Fruit fly (Drosophila melanogaster): Measurements from ENCODE around the gene ovm.

Gene ovm

dm6 chr2L:140849-141248 is at the start of gene ovm, which contains the start of gene CG31975:
TSS of gene ovm (minus strand) at chr2L:140992.
TSS of gene CG31975 (minus strand) at chr2L:140992.
- TF ChIP-seq CTCF (optimal IDR thresholded peaks at IDR 0.05) (no peak), CG8478 (optimal IDR thresholded peaks at IDR 0.05) (no peak)

DNA sequence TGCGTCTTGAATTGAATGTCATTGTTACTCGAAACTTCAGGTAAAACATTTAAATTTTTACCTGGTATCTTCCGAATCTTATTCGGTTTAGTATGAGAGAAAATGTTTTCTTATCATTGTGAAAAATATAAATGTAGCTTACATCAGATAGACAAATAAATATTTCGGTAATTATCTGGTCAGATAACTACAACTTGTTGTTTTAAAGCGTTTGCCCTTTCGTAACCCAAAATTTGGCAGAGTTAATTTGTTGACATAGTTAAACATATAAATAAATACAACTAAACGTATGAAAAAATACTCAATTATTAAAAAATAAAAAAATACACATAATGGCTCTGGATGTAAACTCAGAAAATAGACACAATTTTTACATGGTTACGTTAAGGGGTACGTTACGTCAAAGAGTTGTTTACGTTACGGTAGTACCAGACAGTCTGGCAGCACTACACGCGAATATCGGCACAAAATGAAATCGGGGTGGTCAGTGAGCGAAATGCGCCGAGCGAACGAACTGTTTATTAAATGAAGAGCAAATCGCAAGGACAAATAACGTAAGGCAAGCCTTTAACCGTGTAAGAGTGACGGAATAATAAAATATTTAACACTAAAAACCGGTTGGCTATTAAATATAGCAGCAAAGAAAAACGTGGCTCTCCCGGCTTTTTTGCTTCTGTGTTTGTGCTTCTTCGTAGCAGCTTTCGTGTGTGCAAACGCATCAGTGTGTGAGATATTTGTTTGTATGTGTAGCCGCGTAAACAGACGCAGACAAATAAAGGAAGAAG is 41.8 kb upstream of the ovm start:
- TF ChIP-seq CTCF (optimal IDR thresholded peaks at IDR 0.05) (peak in 1 of 2 experiments; percentile 9), CG8478 (optimal IDR thresholded peaks at IDR 0.05) (no peak)

DNA sequence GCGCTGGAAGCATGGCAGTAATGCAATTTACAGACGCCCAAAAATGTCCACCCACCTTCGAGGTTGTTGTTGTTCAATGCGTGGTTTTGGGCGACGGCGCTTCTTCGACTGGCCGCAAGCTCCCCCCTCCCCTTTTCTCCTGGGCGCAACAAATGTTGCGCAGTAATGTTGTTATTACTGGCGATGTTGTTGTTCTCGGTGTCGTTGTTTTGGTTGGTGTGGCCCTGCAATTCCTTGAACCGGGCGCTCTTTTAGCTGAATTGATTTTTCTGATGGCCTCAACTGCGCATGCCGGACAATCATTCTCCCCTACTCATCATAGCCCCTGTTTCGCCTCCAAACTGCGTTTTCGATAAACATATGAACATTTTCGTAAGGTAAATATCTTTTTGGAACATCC is 40.2 kb upstream of the ovm start:
- TF ChIP-seq CTCF (optimal IDR thresholded peaks at IDR 0.05) (no peak), CG8478 (optimal IDR thresholded peaks at IDR 0.05) (no peak)

DNA sequence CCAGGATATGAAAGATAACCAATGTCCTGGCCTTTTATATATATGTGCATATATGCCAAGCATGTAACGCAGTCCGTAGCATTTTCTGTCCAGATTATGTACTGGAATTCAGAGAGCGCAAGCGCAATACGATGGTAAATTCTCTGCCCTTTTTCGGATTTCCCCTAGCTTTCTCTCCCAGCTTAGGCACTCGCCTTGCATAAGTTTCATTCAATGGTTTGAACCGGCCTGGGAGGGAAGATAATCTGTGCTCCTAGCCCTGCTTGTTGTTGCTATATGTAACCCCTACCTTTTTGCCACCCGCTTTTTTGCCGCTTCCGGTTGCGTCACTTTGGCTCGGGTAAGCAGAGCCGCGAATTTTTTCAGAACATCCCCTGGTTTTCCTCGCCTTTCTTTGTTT is 38.3 kb upstream of the ovm start:
- TF ChIP-seq CTCF (optimal IDR thresholded peaks at IDR 0.05): no peak

DNA sequence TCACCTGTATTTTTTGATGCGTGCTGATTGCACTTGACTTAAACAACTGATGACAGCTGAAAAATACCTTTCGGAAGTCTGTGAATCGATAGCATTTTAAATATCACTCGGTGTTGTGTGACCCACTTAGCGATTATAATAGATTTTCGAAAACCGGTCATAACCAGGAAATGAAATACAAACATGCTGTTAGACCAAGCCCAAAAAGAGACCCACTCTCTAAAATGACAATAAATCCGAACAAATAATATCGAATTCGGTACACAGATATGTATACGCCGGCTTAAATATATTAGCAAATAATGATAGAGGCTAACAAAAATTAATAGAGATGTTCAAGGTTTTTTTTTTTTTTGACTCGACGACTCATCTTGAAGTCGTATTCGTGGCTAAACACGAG is 34.9 kb upstream of the ovm start:
- TF ChIP-seq CG8478 (optimal IDR thresholded peaks at IDR 0.05) (no peak), CTCF (optimal IDR thresholded peaks at IDR 0.05) (no peak)

DNA sequence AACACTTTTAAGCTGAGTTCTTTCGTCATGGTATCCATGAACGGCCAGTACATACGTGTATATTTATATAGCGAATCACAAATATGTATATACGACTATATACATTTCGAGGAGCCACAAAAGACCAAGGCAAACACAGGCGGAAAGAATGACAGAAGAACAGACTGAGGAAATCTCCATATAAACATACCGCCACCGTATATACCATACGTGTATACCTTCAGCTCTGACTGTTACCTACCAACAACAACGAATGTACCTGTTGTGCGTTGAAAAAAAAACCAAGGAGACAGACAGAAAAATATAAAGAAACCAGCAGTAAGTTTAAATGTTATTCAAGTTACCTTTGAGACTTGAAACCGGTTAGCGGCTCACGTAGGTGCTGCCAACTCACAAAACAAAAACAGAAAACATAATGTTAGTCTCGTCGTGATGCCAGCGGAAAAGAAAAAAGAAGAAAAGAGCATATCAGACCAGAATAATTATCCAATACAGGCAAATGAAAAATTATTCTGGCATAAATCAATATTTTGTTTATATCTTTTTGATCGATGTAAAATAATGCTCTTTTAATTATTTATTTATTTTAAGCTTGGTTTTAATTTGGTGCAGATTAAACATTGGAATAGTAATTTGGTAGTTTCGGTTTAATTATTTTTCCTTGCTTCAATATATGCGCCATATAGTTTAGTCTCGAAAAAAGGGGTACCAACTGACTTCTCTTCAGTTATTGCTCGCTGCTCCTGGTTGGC is 30.9 kb upstream of the ovm start:
- no peak for TF ChIP-seq CTCF (optimal IDR thresholded peaks at IDR 0.05)
- no peak for TF ChIP-seq CG8478 (optimal IDR thresholded peaks at IDR 0.05)

DNA sequence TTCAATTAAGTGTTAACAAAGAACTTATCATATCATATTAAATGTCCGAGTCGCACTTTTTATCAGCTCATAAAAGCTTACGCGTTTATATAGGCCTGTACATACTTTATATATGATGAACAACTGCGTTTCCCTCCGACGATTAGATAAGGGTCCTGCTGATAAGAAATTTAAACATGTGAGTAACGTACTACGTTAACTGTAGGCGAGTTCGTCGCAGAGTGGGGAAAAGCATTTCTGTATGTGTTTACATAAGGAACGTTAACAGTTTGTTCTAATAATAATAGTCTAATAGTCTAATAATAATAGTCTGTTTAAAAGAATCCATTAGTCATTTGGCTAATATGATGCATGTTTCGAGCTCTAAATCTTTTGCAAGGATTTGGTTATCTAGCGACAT is 29.6 kb upstream of the ovm start:
- TF ChIP-seq CTCF (optimal IDR thresholded peaks at IDR 0.05): no peak
- no peak for TF ChIP-seq CG8478 (optimal IDR thresholded peaks at IDR 0.05)

DNA sequence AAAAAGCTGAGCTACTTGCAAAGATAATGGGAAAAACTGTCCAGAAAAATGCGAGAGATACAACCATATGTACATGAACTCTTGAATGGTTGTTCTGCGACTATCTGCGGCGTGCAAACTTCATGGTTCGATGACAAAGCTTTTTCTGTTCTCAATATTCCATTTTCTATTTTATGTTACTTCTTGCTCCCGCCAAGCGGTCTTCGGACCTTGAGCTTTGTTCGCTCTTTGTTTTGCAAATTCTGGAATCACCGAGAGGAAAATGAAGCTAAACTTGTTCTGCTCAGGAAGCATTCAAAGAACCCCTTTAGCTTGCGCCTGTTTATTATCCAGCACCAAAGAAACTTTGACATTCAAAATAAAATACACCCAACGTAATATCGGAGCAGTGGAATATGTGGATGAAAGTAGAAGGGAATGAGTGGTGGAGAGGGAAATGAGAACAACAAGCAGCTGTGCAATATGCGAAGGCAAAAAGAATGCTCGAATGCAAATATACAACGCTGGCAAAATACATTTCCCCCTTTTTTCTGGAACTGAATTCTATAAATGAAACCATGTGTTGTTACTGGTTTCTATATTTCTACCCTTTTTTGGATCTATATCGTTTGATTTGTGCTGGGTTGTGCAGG is 27.6 kb upstream of the ovm start:
- TF ChIP-seq CTCF (optimal IDR thresholded peaks at IDR 0.05) (no peak), CG8478 (optimal IDR thresholded peaks at IDR 0.05) (no peak)

- TF ChIP-seq CG8478 (optimal IDR thresholded peaks at IDR 0.05) (no peak), CTCF (optimal IDR thresholded peaks at IDR 0.05) (no peak)
These were observed 25.6 kb upstream of the ovm start for dm6 chr2L:166115-167069.

DNA sequence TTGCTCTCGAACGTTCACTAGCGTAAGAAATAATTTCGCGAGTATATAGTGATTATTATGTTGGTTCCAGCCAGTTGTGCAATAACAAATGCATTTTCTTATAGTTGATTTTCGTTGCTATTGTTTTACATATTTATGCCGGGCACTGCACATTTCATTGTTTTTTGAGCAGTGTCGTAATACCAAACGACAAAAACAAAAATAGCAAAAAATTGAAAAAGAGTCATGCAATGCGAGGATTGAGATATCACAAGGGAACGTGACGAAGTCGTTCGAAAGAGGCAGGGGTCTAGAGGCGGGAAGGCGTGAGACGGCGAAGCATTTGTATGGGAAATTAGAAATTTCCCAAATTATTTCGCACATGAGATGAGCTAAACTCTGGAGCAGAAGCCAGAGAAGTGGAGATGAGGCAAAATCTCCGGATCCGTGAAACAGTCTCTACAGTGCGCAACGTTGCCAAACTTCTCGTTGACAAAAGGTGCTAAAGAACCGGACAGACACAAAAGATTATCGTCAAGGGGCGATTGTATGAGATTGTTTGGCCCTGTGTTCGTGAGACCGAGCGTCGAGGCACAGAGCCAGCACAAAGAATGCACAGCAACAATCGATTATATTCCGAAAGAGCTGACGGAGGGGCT is 24.6 kb upstream of the ovm start:
- no peak for TF ChIP-seq CTCF (optimal IDR thresholded peaks at IDR 0.05)
- TF ChIP-seq CG8478 (optimal IDR thresholded peaks at IDR 0.05): no peak

DNA sequence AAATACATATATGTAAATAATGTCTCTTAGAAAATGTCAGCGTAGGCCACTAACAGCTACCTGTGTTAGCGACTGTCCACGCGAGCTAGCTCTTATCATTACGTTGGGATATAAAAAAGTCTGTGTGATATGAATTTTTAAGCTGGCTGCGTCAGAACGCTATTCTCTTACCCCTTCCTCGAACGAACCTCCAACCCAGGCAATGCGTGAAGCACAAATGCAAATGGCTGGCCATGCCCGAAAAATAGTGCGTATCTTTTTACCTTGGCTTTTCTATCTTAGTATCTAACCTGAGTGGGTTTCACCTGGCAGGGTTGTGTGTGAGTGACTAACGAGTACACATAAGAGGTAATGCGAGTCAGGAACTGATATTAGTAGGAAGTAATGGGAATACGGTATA is 22.4 kb upstream of the ovm start:
- TF ChIP-seq CTCF (optimal IDR thresholded peaks at IDR 0.05) (no peak), CG8478 (optimal IDR thresholded peaks at IDR 0.05) (no peak)

DNA sequence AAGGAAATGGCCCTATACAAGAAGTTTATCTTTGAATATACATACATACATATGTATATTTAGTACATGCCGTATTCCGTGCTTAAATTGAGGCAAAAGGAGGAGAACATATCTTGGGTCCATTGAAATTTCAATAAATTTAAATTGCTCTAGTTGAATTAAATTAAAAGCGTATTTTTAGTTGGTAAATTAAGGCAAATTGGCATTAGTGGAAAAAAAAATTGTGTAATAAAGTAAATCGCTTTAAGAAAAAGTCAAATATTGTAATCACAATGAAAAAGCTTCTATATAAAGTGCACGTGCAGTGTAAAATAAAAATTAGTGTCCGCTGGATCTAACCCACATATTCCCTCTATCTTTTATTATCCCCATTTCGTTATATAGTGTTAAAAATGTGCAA is 21.4 kb upstream of the ovm start:
- TF ChIP-seq CG8478 (optimal IDR thresholded peaks at IDR 0.05) (no peak), CTCF (optimal IDR thresholded peaks at IDR 0.05) (no peak)

dm6 chr2L:161453-162175 is 20.8 kb upstream of the ovm start:
- TF ChIP-seq CG8478 (optimal IDR thresholded peaks at IDR 0.05): no peak
- TF ChIP-seq CTCF (optimal IDR thresholded peaks at IDR 0.05): no peak

Measured in S2 (cell line).